Worm (Caenorhabditis elegans) whole organism, L4 larva: ENCODE measurements around the gene cri-3.

Experiments
- D1046.2 ChIP-seq: fragments of 200-800 bp; sonication (Bioruptor generic); IDR thresholded peaks from 2 replicates; pipeline ENCODE4 v1.3.6; 2022; ENCODE audit warnings: missing genetic modification characterization, missing compliant biosample characterization
- F10B5.3 ChIP-seq: sonication (generic microtip); optimal IDR thresholded peaks from 2 replicates; lab custom pipeline; 2016; ENCODE audit warnings: mild to moderate bottlenecking, missing genetic modification characterization, missing compliant biosample characterization
- F44E2.7 ChIP-seq: fragments of 200-800 bp; sonication (Bioruptor generic); IDR thresholded peaks from 2 replicates; pipeline ENCODE4 v2.1.2; 2022; ENCODE audit warnings: missing genetic modification characterization, missing compliant biosample characterization
- F49E8.2 ChIP-seq: sonication (generic microtip); optimal IDR thresholded peaks from 2 replicates; lab custom pipeline; 2016; ENCODE audit warnings: missing compliant biosample characterization, mild to moderate bottlenecking, missing genetic modification characterization, borderline replicate concordance
- T26A8.4 ChIP-seq: fragments of 200-800 bp; sonication (Bioruptor generic); IDR thresholded peaks from 2 replicates; pipeline ENCODE4 v1.3.6; 2022; ENCODE audit warnings: missing genetic modification characterization, missing compliant biosample characterization
- Y105C5A.15 ChIP-seq: fragments of 200-800 bp; sonication (Bioruptor generic); IDR thresholded peaks from 2 replicates; pipeline ENCODE4 v1.3.6; 2022; ENCODE audit warnings: missing genetic modification characterization, missing compliant biosample characterization
- Y75B8A.6 ChIP-seq: fragments of 200-800 bp; sonication (Bioruptor generic); IDR thresholded peaks from 2 replicates; pipeline ENCODE4 v1.3.6; 2022; ENCODE audit warnings: missing genetic modification reagents, missing genetic modification characterization, missing compliant biosample characterization
- ZK337.2 ChIP-seq: fragments of 200-800 bp; sonication (Bioruptor generic); IDR thresholded peaks from 2 replicates; pipeline ENCODE4 v1.3.6; 2022; ENCODE audit warnings: missing genetic modification reagents, missing genetic modification characterization, missing compliant biosample characterization
- aha-1 ChIP-seq: fragments of 150-350 bp; peaks from one replicate; lab custom pipeline; 2014; ENCODE audit warnings: missing biosample characterization, missing genetic modification characterization
- aly-2 ChIP-seq: sonication (generic microtip); optimal IDR thresholded peaks from 2 replicates; lab custom pipeline; 2018; ENCODE audit warnings: missing biosample characterization, missing genetic modification characterization
- ama-1 ChIP-seq: fragments of 150-350 bp; optimal IDR thresholded peaks from 2 replicates; lab custom pipeline; 2014; ENCODE audit warnings: inconsistent platforms, mixed read lengths
- arid-1 ChIP-seq: fragments of 200-800 bp; sonication (Bioruptor generic); conservative IDR thresholded peaks from 2 replicates; pipeline ENCODE4 v1.3.6; 2022; ENCODE audit warnings: missing genetic modification reagents, missing genetic modification characterization, missing compliant biosample characterization
- ceh-32 ChIP-seq: sonication (generic microtip); optimal IDR thresholded peaks from 2 replicates; lab custom pipeline; 2016; ENCODE audit warnings: mild to moderate bottlenecking, missing genetic modification characterization, missing compliant biosample characterization; ENCODE audit not compliant: poor library complexity
- ces-1 ChIP-seq: fragments of 150-350 bp; sonication (generic microtip); optimal IDR thresholded peaks from 4 replicates; lab custom pipeline; 2014; ENCODE audit warnings: missing biosample characterization, missing genetic modification reagents, missing genetic modification characterization
- daf-8 ChIP-seq: fragments of 200-800 bp; sonication (Bioruptor generic); IDR thresholded peaks from 2 replicates; pipeline ENCODE4 v1.3.6; 2022; ENCODE audit warnings: missing genetic modification characterization, missing compliant biosample characterization
- dmd-6 ChIP-seq: fragments of 200-800 bp; sonication (Bioruptor generic); IDR thresholded peaks from 2 replicates; pipeline ENCODE4 v1.3.6; 2022; ENCODE audit warnings: missing genetic modification reagents, missing genetic modification characterization, missing compliant biosample characterization
- dve-1 ChIP-seq: sonication (generic microtip); optimal IDR thresholded peaks from 2 replicates; lab custom pipeline; 2017; ENCODE audit warnings: antibody characterized with exemption, mild to moderate bottlenecking, missing genetic modification characterization, missing compliant biosample characterization; ENCODE audit not compliant: insufficient read depth
- egl-27 ChIP-seq: sonication (generic microtip); optimal IDR thresholded peaks from 3 replicates; lab custom pipeline; 2017; ENCODE audit warnings: missing biosample characterization, missing genetic modification reagents, missing genetic modification characterization
- fkh-10 ChIP-seq: fragments of 150-350 bp; optimal IDR thresholded peaks from 2 replicates; lab custom pipeline; 2014; ENCODE audit warnings: missing biosample characterization, missing genetic modification reagents, missing genetic modification characterization
- hif-1 ChIP-seq, 2 experiments: sonication (generic microtip); optimal IDR thresholded peaks; 2 replicates each; lab custom pipeline; 2016 to 2017; ENCODE audit warnings: missing compliant biosample characterization in 2 of 2, missing genetic modification characterization in 2 of 2, missing genetic modification reagents in 2 of 2, missing genotype in 2 of 2, mild to moderate bottlenecking in 1 of 2
- hmg-1.1 ChIP-seq: fragments of 200-800 bp; sonication (Bioruptor generic); IDR thresholded peaks from 2 replicates; pipeline ENCODE4 v1.3.6; 2022; ENCODE audit warnings: missing genetic modification reagents, missing genetic modification characterization, missing compliant biosample characterization
- jun-1 ChIP-seq: fragments of 150-350 bp; optimal IDR thresholded peaks from 2 replicates; lab custom pipeline; 2014; ENCODE audit warnings: missing biosample characterization, missing genetic modification reagents, missing genetic modification characterization
- lin-1 ChIP-seq: fragments of 200-800 bp; sonication (Bioruptor generic); IDR thresholded peaks from 2 replicates; pipeline ENCODE4 v1.3.6; 2022; ENCODE audit warnings: missing genetic modification reagents, missing genetic modification characterization, missing compliant biosample characterization
- lin-13 ChIP-seq: fragments of 150-350 bp; optimal IDR thresholded peaks from 2 replicates; lab custom pipeline; 2014; ENCODE audit warnings: missing biosample characterization, missing genetic modification reagents, missing genetic modification characterization
- lin-15B ChIP-seq: fragments of 150-350 bp; sonication (generic microtip); optimal IDR thresholded peaks from 3 replicates; lab custom pipeline; 2014; ENCODE audit warnings: missing biosample characterization, missing genetic modification characterization
- lir-3 ChIP-seq: sonication (generic microtip); optimal IDR thresholded peaks from 2 replicates; lab custom pipeline; 2016; ENCODE audit warnings: mild to moderate bottlenecking, missing genetic modification characterization, missing compliant biosample characterization
- lsy-2 ChIP-seq, 2 experiments: fragments of 150-350 bp in 1 of 2; sonication (generic microtip) in 1 of 2; optimal IDR thresholded peaks; 2 replicates each; lab custom pipeline; 2014 to 2017; ENCODE audit warnings: missing biosample characterization in 2 of 2, missing genetic modification characterization in 2 of 2
- madf-5 ChIP-seq, 2 experiments: fragments of 200-800 bp; sonication (Bioruptor generic); IDR thresholded peaks; 2 replicates each; pipeline ENCODE4 v1.3.6; 2022; ENCODE audit warnings: missing compliant biosample characterization in 2 of 2, missing genetic modification characterization in 2 of 2
- mdl-1 ChIP-seq, 2 experiments: fragments of 150-350 bp in 1 of 2; sonication (generic microtip) in 1 of 2; optimal IDR thresholded peaks; 2 replicates each; lab custom pipeline; 2014 to 2017; ENCODE audit warnings: missing biosample characterization in 2 of 2, missing genetic modification characterization in 2 of 2
- mdt-29 ChIP-seq: fragments of 200-800 bp; sonication (Bioruptor generic); IDR thresholded peaks from 2 replicates; pipeline ENCODE4 v1.3.6; 2022; ENCODE audit warnings: missing genetic modification reagents, missing genetic modification characterization, missing compliant biosample characterization
- mep-1 ChIP-seq: fragments of 150-350 bp; sonication (generic microtip); optimal IDR thresholded peaks from 3 replicates; lab custom pipeline; 2014; ENCODE audit warnings: missing biosample characterization, missing genetic modification characterization
- mes-2 ChIP-seq: sonication (generic microtip); optimal IDR thresholded peaks from 2 replicates; lab custom pipeline; 2016; ENCODE audit warnings: missing genotype, mild to moderate bottlenecking, missing genetic modification characterization, missing compliant biosample characterization; ENCODE audit not compliant: poor library complexity, severe bottlenecking
- nhr-10 ChIP-seq: fragments of 150-350 bp; optimal IDR thresholded peaks from 2 replicates; lab custom pipeline; 2014; ENCODE audit warnings: missing biosample characterization, missing genetic modification characterization
- nhr-11 ChIP-seq: fragments of 150-350 bp; optimal IDR thresholded peaks from 2 replicates; lab custom pipeline; 2014; ENCODE audit warnings: missing biosample characterization, missing genetic modification characterization
- nhr-111 ChIP-seq: fragments of 200-800 bp; sonication (Bioruptor generic); optimal IDR thresholded peaks from 2 replicates; lab custom pipeline; 2018; ENCODE audit warnings: mild to moderate bottlenecking, missing genetic modification characterization, missing compliant biosample characterization
- nhr-237 ChIP-seq: sonication (generic microtip); optimal IDR thresholded peaks from 2 replicates; lab custom pipeline; 2017; ENCODE audit warnings: missing biosample characterization, missing genetic modification characterization
- nhr-28 ChIP-seq: fragments of 150-350 bp; optimal IDR thresholded peaks from 2 replicates; lab custom pipeline; 2014; ENCODE audit warnings: missing biosample characterization, missing genetic modification characterization
- nhr-41 ChIP-seq: fragments of 200-800 bp; sonication (Bioruptor generic); IDR thresholded peaks from 2 replicates; pipeline ENCODE4 v1.3.6; 2022; ENCODE audit warnings: missing genetic modification reagents, missing genetic modification characterization, missing compliant biosample characterization
- nhr-42 ChIP-seq: fragments of 200-800 bp; sonication (Bioruptor generic); IDR thresholded peaks from 2 replicates; pipeline ENCODE4 v1.3.6; 2022; ENCODE audit warnings: missing genetic modification characterization, missing compliant biosample characterization
- nhr-76 ChIP-seq: fragments of 150-350 bp; optimal IDR thresholded peaks from 2 replicates; lab custom pipeline; 2014; ENCODE audit warnings: missing biosample characterization, missing genetic modification characterization
- nhr-77 ChIP-seq: fragments of 150-350 bp; optimal IDR thresholded peaks from 2 replicates; lab custom pipeline; 2014; ENCODE audit warnings: missing biosample characterization, missing genetic modification characterization
- pha-4 ChIP-seq, 2 experiments: fragments of 150-350 bp in 1 of 2; fragments of 200-800 bp in 1 of 2; sonication (Bioruptor generic) in 1 of 2; IDR thresholded peaks in 1 of 2; optimal IDR thresholded peaks in 1 of 2; 2 replicates each; pipeline versions ENCODE4 v1.3.6 to Lab custom; 2014 to 2022; ENCODE audit warnings: missing genetic modification characterization in 2 of 2, missing genetic modification reagents in 2 of 2, missing biosample characterization in 1 of 2, missing compliant biosample characterization in 1 of 2
- sdz-12 ChIP-seq: fragments of 200-800 bp; sonication (Bioruptor generic); optimal IDR thresholded peaks from 2 replicates; lab custom pipeline; 2018; ENCODE audit warnings: mild to moderate bottlenecking, missing genetic modification characterization, missing compliant biosample characterization
- set-16 ChIP-seq: fragments of 200-800 bp; sonication (Bioruptor generic); IDR thresholded peaks from 2 replicates; pipeline ENCODE4 v1.3.6; 2022; ENCODE audit warnings: missing genetic modification reagents, missing genetic modification characterization, missing compliant biosample characterization
- tag-97 ChIP-seq: fragments of 200-800 bp; sonication (Bioruptor generic); IDR thresholded peaks from 2 replicates; pipeline ENCODE4 v1.3.6; 2022; ENCODE audit warnings: missing genetic modification characterization, missing compliant biosample characterization
- tra-1 ChIP-seq: fragments of 200-800 bp; sonication (Bioruptor generic); IDR thresholded peaks from 2 replicates; pipeline ENCODE4 v1.3.6; 2022; ENCODE audit warnings: missing genetic modification reagents, missing genetic modification characterization, missing compliant biosample characterization
- unc-39 ChIP-seq: sonication (generic microtip); optimal IDR thresholded peaks from 2 replicates; lab custom pipeline; 2017; ENCODE audit warnings: missing biosample characterization, missing genetic modification characterization
- zag-1 ChIP-seq: fragments of 150-350 bp; optimal IDR thresholded peaks from 2 replicates; lab custom pipeline; 2014; ENCODE audit warnings: missing biosample characterization, missing genetic modification characterization
- zfp-2 ChIP-seq: sonication (generic microtip); optimal IDR thresholded peaks from 2 replicates; lab custom pipeline; 2016; ENCODE audit warnings: mild to moderate bottlenecking, missing genetic modification characterization, missing compliant biosample characterization
- zip-11 ChIP-seq: fragments of 200-800 bp; sonication (Bioruptor generic); IDR thresholded peaks from 2 replicates; pipeline ENCODE4 v1.3.6; 2022; ENCODE audit warnings: missing genetic modification characterization, missing compliant biosample characterization

The cri-3 gene

ce11 chrIII:3389426-3390020 is 6.6 kb upstream of the cri-3 start, which contains the start of the genes elmd-1 and hecw-1 (continued):
- TF ChIP-seq set-16 = peak; percentile 34; the same call in 1 of the 2 replicates
- TF ChIP-seq ces-1 = no peak
- peak; percentile 61; the same call in 1 of the 2 replicates for TF ChIP-seq D1046.2
- peak; percentile 76 for TF ChIP-seq dmd-6 (GFP tag; lab: Robert Waterston, UW)
- no peak for TF ChIP-seq tag-97 (GFP tag; lab: Robert Waterston, UW)
- no peak for TF ChIP-seq F10B5.3 (tag; lab: Kevin White, UChicago)
- TF ChIP-seq nhr-77 (tag; lab: Kevin White, UChicago) = no peak
- no peak for TF ChIP-seq ama-1 (lab: Kevin White, UChicago)
- peak; percentile 42 for TF ChIP-seq F49E8.2
- no peak for TF ChIP-seq jun-1
- TF ChIP-seq zfp-2 (tag; lab: Kevin White, UChicago) = no peak
- TF ChIP-seq nhr-42 (GFP tag; lab: Robert Waterston, UW) = 0 out of 2 replicates have a peak, but pooled peaks have one; percentile 5
- peak; percentile 72 for TF ChIP-seq tra-1 (GFP tag; lab: Robert Waterston, UW)
- no peak for TF ChIP-seq fkh-10 (GFP tag; lab: Kevin White, UChicago)
- no peak for TF ChIP-seq mdt-29 (GFP tag; lab: Robert Waterston, UW)
- peak; percentile 73 for TF ChIP-seq hmg-1.1 (GFP tag; lab: Robert Waterston, UW)
- TF ChIP-seq nhr-76 = no peak
- TF ChIP-seq lsy-2 (tag; optimal IDR thresholded peaks at IDR 0.05; lab: Kevin White, UChicago) = peak in 1 of 2 experiments; percentile 59
- TF ChIP-seq aly-2 = no peak
- TF ChIP-seq lin-1 (GFP tag; lab: Robert Waterston, UW) = peak; percentile 69; the same call in 1 of the 2 replicates
- TF ChIP-seq sdz-12 (GFP tag; lab: Kevin White, UChicago) = no peak
- no peak for TF ChIP-seq nhr-10 (tag; lab: Kevin White, UChicago)
- TF ChIP-seq madf-5 (GFP tag; IDR thresholded peaks at IDR 0.05; lab: Robert Waterston, UW) = no peak
- TF ChIP-seq ceh-32 (tag; lab: Kevin White, UChicago) = no peak
- peak; percentile 63 for TF ChIP-seq lin-13
- no peak for TF ChIP-seq nhr-11 (tag; lab: Kevin White, UChicago)
- peak; percentile 57 for TF ChIP-seq mes-2
- TF ChIP-seq nhr-111 (GFP tag; lab: Kevin White, UChicago) = no peak
- peak; percentile 70 for TF ChIP-seq nhr-28 (tag; lab: Kevin White, UChicago)
- 0 out of 2 replicates have a peak, but pooled peaks have one; percentile 26 for TF ChIP-seq F44E2.7 (GFP tag; lab: Robert Waterston, UW)
- no peak for TF ChIP-seq hif-1 (tag; optimal IDR thresholded peaks at IDR 0.05; lab: Kevin White, UChicago)
- no peak for TF ChIP-seq Y75B8A.6 (GFP tag; lab: Robert Waterston, UW)
- peak; percentile 58 for TF ChIP-seq mep-1 (tag; lab: Kevin White, UChicago)
- TF ChIP-seq arid-1 (GFP tag; lab: Robert Waterston, UW) = peak; percentile 52; the same call in 1 of the 2 replicates
- peak; percentile 73 for TF ChIP-seq dve-1 (tag; lab: Kevin White, UChicago)
- TF ChIP-seq nhr-237 = no peak
- TF ChIP-seq ZK337.2 = no peak
- TF ChIP-seq Y105C5A.15 (GFP tag; lab: Robert Waterston, UW) = 0 out of 2 replicates have a peak, but pooled peaks have one; percentile 50
- no peak for TF ChIP-seq egl-27 (tag; lab: Kevin White, UChicago)
- no peak for TF ChIP-seq zag-1
- no peak for TF ChIP-seq daf-8 (GFP tag; lab: Robert Waterston, UW)
- no peak for TF ChIP-seq zip-11 (GFP tag; lab: Robert Waterston, UW)
- no peak for TF ChIP-seq lin-15B
- TF ChIP-seq pha-4 (GFP tag; IDR thresholded peaks at IDR 0.05; lab: Robert Waterston, UW) = peak; percentile 60; the same call in 1 of the 2 replicates
- TF ChIP-seq pha-4 (tag; optimal IDR thresholded peaks at IDR 0.05; lab: Kevin White, UChicago) = peak; percentile 51
- no peak for TF ChIP-seq unc-39 (tag; lab: Kevin White, UChicago)
- 0 out of 2 replicates have a peak, but pooled peaks have one; percentile 7 for TF ChIP-seq nhr-41 (GFP tag; lab: Robert Waterston, UW)
- TF ChIP-seq aha-1 (tag; lab: Kevin White, UChicago) = peak; percentile 21
- TF ChIP-seq mdl-1 (tag; optimal IDR thresholded peaks at IDR 0.05; lab: Kevin White, UChicago) = peak in 1 of 2 experiments; percentile 46
- TF ChIP-seq T26A8.4 (GFP tag; lab: Robert Waterston, UW) = peak; percentile 68
- TF ChIP-seq lir-3 (tag; lab: Kevin White, UChicago) = no peak
